Worm (Caenorhabditis elegans) whole organism, midembryonic: Measurements from ENCODE around the gene C08F11.1.
"Not testable (repeated sequence)": the region's sequence is repeated elsewhere in the genome, so short reads cannot be mapped to it uniquely, and the experiment has no call there.

ENCODE experiments used
- T22C8.4 ChIP-seq: fragments of 200-800 bp; sonication (Bioruptor generic); IDR thresholded peaks from 2 replicates; pipeline ENCODE4 v1.3.6; 2022; ENCODE audit warnings: missing genetic modification characterization, missing compliant biosample characterization
- cog-1 ChIP-seq: sonication (generic microtip); optimal IDR thresholded peaks from 2 replicates; lab custom pipeline; 2016; ENCODE audit warnings: missing genetic modification characterization, missing compliant biosample characterization
- flt-1 ChIP-seq: fragments of 200-800 bp; sonication (Bioruptor generic); IDR thresholded peaks from 2 replicates; pipeline ENCODE4 v1.3.6; 2022; ENCODE audit warnings: missing genetic modification characterization, missing compliant biosample characterization
- klf-2 ChIP-seq: fragments of 200-800 bp; sonication (Bioruptor generic); conservative IDR thresholded peaks from 2 replicates; pipeline ENCODE4 v1.3.6; 2022; ENCODE audit warnings: missing genetic modification reagents, missing genetic modification characterization, missing compliant biosample characterization
- med-1 ChIP-seq: sonication (generic microtip); optimal IDR thresholded peaks from 2 replicates; lab custom pipeline; 2017; ENCODE audit warnings: missing genetic modification characterization, mild to moderate bottlenecking, missing compliant biosample characterization, antibody characterized with exemption, missing genetic modification reagents; ENCODE audit not compliant: insufficient read depth
- ref-1 ChIP-seq: fragments of 200-800 bp; sonication (Bioruptor generic); conservative IDR thresholded peaks from 2 replicates; pipeline ENCODE4 v1.3.6; 2022; ENCODE audit warnings: missing genetic modification reagents, missing genetic modification characterization, missing compliant biosample characterization
- tab-1 ChIP-seq: fragments of 200-800 bp; sonication (Bioruptor generic); IDR thresholded peaks from 2 replicates; pipeline ENCODE4 v1.3.6; 2022; ENCODE audit warnings: missing genetic modification characterization, missing compliant biosample characterization
- ztf-23 ChIP-seq: fragments of 200-800 bp; sonication (Bioruptor generic); IDR thresholded peaks from 2 replicates; pipeline ENCODE4 v1.3.6; 2022; ENCODE audit warnings: missing genetic modification reagents, missing genetic modification characterization, missing compliant biosample characterization
- ztf-29 ChIP-seq: fragments of 200-800 bp; sonication (Bioruptor generic); IDR thresholded peaks from 2 replicates; pipeline ENCODE4 v1.3.6; 2022; ENCODE audit warnings: missing genetic modification reagents, missing genetic modification characterization, missing compliant biosample characterization

C08F11.1 gene

ce11 chrIV:13623533-13623932 lies at the start of gene C08F11.1:
C08F11.1 (plus strand) TSS chrIV:13623833.
- TF ChIP-seq ztf-23 (GFP tag; lab: Robert Waterston, UW): no peak
- TF ChIP-seq T22C8.4 (GFP tag; lab: Robert Waterston, UW): no peak
- TF ChIP-seq cog-1 (tag; lab: Kevin White, UChicago): no peak
- no peak for TF ChIP-seq med-1
- no peak for TF ChIP-seq ztf-29
- TF ChIP-seq tab-1 (GFP tag; lab: Robert Waterston, UW): no peak
- no peak for TF ChIP-seq ref-1 (GFP tag; lab: Robert Waterston, UW)
- TF ChIP-seq flt-1 (GFP tag; lab: Robert Waterston, UW): no peak
- TF ChIP-seq klf-2 (GFP tag; lab: Robert Waterston, UW): no peak

- TF ChIP-seq T22C8.4 (GFP tag; lab: Robert Waterston, UW): no peak
- no peak for TF ChIP-seq klf-2 (GFP tag; lab: Robert Waterston, UW)
- no peak for TF ChIP-seq flt-1 (GFP tag; lab: Robert Waterston, UW)
These were observed 48.9 kb upstream of the C08F11.1 start, which contains the start of gene srd-10 for ce11 chrIV:13574733-13575132. srd-10 (plus strand) TSS chrIV:13575033.

ce11 chrIV:13575673-13576072 lies 48.0 kb upstream of the C08F11.1 start:
- TF ChIP-seq klf-2 (GFP tag; lab: Robert Waterston, UW): no peak

DNA sequence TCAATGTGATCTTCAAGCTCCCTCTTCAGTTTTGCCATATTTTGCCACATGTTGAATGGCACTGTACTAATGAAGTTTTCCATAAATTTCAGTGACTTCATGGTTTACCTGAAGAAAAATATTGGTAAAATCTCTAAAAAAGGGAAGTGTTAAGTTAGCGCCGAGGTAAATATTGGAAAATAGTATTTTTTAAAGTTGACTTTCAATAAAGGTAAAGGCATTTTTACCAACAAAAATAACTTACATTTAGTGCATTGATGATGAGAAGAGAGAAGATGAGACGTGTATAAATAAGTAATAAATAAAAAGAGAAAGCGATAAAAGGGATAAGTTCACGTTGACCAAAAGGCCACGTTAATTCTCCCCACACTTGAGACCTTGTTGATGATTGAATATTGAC lies 45.5 kb upstream of the C08F11.1 start, which contains the start of gene Y45F10B.8:
Y45F10B.8 (minus strand) TSS at position 101 of the 400 bp plus-strand sequence.
- not testable (repeated sequence) for TF ChIP-seq klf-2 (GFP tag; lab: Robert Waterston, UW); T22C8.4 (GFP tag; lab: Robert Waterston, UW); med-1

ce11 chrIV:13578953-13579352 lies 44.7 kb upstream of the C08F11.1 start, which contains the start of gene sru-16:
sru-16 (plus strand) TSS chrIV:13579253.
- TF ChIP-seq med-1; ztf-23 (GFP tag; lab: Robert Waterston, UW); T22C8.4 (GFP tag; lab: Robert Waterston, UW): not testable (repeated sequence)

ce11 chrIV:13582909-13583308 lies 40.7 kb upstream of the C08F11.1 start, which contains the start of gene sru-12:
sru-12 (plus strand) TSS chrIV:13583209.
- TF ChIP-seq cog-1 (tag; lab: Kevin White, UChicago) (no peak), ztf-29 (no peak), tab-1 (GFP tag; lab: Robert Waterston, UW) (no peak), T22C8.4 (GFP tag; lab: Robert Waterston, UW) (no peak), flt-1 (GFP tag; lab: Robert Waterston, UW) (no peak), ztf-23 (GFP tag; lab: Robert Waterston, UW) (no peak), med-1 (no peak), ref-1 (GFP tag; lab: Robert Waterston, UW) (no peak), klf-2 (GFP tag; lab: Robert Waterston, UW) (no peak)

ce11 chrIV:13584646-13585045 lies 39.0 kb upstream of the C08F11.1 start, which contains the start of gene sru-11:
sru-11 (plus strand) TSS chrIV:13584946.
- TF ChIP-seq med-1: no peak
- TF ChIP-seq cog-1 (tag; lab: Kevin White, UChicago): no peak
- no peak for TF ChIP-seq ztf-29
- no peak for TF ChIP-seq flt-1 (GFP tag; lab: Robert Waterston, UW)
- TF ChIP-seq ref-1 (GFP tag; lab: Robert Waterston, UW): no peak
- TF ChIP-seq tab-1 (GFP tag; lab: Robert Waterston, UW): no peak
- no peak for TF ChIP-seq klf-2 (GFP tag; lab: Robert Waterston, UW)

DNA sequence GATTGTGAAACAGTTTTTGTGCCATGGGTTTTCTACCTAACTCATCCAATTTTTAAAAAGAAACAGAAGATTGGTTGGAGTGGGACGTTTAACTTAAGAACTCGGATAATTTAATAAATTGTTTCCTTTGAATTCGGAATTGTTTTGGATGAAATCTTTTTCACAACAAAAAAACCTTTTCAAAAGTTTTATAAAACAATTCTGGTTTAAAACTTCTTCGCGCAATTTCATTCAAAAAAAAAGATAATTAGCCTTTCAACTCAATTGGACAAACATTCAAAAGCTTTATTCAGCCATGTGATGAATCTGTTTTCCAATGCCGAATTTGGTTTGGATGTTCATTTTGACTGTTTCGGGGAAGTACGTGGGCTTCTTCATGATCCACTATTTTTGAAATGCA lies 36.5 kb upstream of the C08F11.1 start, which contains the start of gene Y45F10B.12:
Y45F10B.12 (plus strand) TSS at position 301 of the 400 bp plus-strand sequence.
- TF ChIP-seq ztf-29 (no peak), T22C8.4 (GFP tag; lab: Robert Waterston, UW) (no peak), flt-1 (GFP tag; lab: Robert Waterston, UW) (no peak), ref-1 (GFP tag; lab: Robert Waterston, UW) (no peak), cog-1 (tag; lab: Kevin White, UChicago) (no peak), ztf-23 (GFP tag; lab: Robert Waterston, UW) (no peak), klf-2 (GFP tag; lab: Robert Waterston, UW) (no peak), tab-1 (GFP tag; lab: Robert Waterston, UW) (no peak), med-1 (no peak)

DNA sequence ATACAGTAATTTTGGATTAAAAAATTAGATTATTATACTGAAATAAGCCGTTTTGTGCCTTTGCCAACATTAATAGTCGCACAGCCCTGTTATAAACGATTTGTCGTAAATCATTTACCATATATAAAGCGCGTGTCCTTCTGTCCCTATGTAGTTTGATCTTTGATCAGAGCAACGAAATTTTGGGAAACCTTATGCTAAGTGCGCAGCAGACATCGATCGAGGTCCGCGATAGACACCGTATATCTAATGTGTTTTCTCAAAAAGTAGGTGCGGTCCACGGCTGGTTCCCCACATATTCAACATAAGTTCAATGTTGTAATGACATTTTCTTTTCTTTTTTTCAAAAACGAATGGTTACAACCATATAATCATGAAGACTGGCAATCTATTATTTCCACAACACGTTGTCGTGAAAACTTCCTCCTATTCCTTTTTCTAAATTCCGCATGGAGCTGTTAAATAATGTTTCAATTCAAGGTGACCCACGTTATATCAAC lies 35.0 kb upstream of the C08F11.1 start, which contains the start of gene sru-9:
sru-9 (plus strand) TSS at position 450 of the 500 bp plus-strand sequence.
- TF ChIP-seq T22C8.4, klf-2, ztf-23 (GFP tag; lab: Robert Waterston, UW): not testable (repeated sequence)

ce11 chrIV:13591645-13592044 lies 32.0 kb upstream of the C08F11.1 start, which contains the start of gene tsp-5:
tsp-5 (minus strand) TSS chrIV:13591745.
- TF ChIP-seq klf-2 (GFP tag; lab: Robert Waterston, UW) (no peak), ztf-29 (no peak), med-1 (no peak), tab-1 (GFP tag; lab: Robert Waterston, UW) (no peak), cog-1 (tag; lab: Kevin White, UChicago) (no peak), T22C8.4 (GFP tag; lab: Robert Waterston, UW) (no peak), ztf-23 (GFP tag; lab: Robert Waterston, UW) (no peak), flt-1 (GFP tag; lab: Robert Waterston, UW) (no peak), ref-1 (GFP tag; lab: Robert Waterston, UW) (no peak)
